Worm (Caenorhabditis elegans): ENCODE data around the gene cest-2.1.
A peak's percentile ranks its signal among the peaks of the same experiment; 100 is the strongest.

The cest-2.1 gene

ce11 chrV:14156468-14156867 lies 14.8 kb downstream of the cest-2.1 start, which contains the start of gene AH10.2:
Gene AH10.2, plus strand, starts transcription at chrV:14156768.
- TF ChIP-seq blmp-1 (tag; optimal IDR thresholded peaks at IDR 0.05) (no peak), unc-39 (tag; optimal IDR thresholded peaks at IDR 0.05) (no peak), sptf-1 (tag; optimal IDR thresholded peaks at IDR 0.05) (no peak), nhr-2 (tag; optimal IDR thresholded peaks at IDR 0.05) (no peak), sem-2 (GFP tag; optimal IDR thresholded peaks at IDR 0.05) (no peak), flh-1 (GFP tag; optimal IDR thresholded peaks at IDR 0.05) (no peak)

ce11 chrV:14153615-14154014 lies 17.7 kb downstream of the cest-2.1 start:
- TF ChIP-seq M03D4.4 (tag; optimal IDR thresholded peaks at IDR 0.05) (no peak), blmp-1 (tag; optimal IDR thresholded peaks at IDR 0.05) (no peak), mab-5 (tag; optimal IDR thresholded peaks at IDR 0.05) (no peak), elt-1 (tag; optimal IDR thresholded peaks at IDR 0.05; ENCODE audit: borderline replicate concordance, insufficient read depth) (no peak), ceh-83 (GFP tag; optimal IDR thresholded peaks at IDR 0.05) (no peak), lin-32 (GFP tag; optimal IDR thresholded peaks at IDR 0.05) (no peak), snpc-4 (tag; optimal IDR thresholded peaks at IDR 0.05) (no peak), hlh-1 (tag; optimal IDR thresholded peaks at IDR 0.05) (peak; percentile 99), unc-120 (tag; optimal IDR thresholded peaks at IDR 0.05; ENCODE audit: poor library complexity, severe bottlenecking) (peak; percentile 91), lin-13 (tag; optimal IDR thresholded peaks at IDR 0.05) (no peak), drap-1 (GFP tag; optimal IDR thresholded peaks at IDR 0.05) (no peak), ztf-11 (tag; optimal IDR thresholded peaks at IDR 0.05) (no peak), nhr-12 (tag; optimal IDR thresholded peaks at IDR 0.05) (no peak), unc-62 (GFP tag; optimal IDR thresholded peaks at IDR 0.05) (peak; percentile 67), nhr-2 (tag; optimal IDR thresholded peaks at IDR 0.05) (no peak), sem-2 (GFP tag; optimal IDR thresholded peaks at IDR 0.05) (no peak), mls-2 (tag; optimal IDR thresholded peaks at IDR 0.05) (no peak), mep-1 (tag; optimal IDR thresholded peaks at IDR 0.05) (no peak), flh-1 (GFP tag; optimal IDR thresholded peaks at IDR 0.05) (no peak), ham-2 (GFP tag; optimal IDR thresholded peaks at IDR 0.05) (no peak), pha-4 (tag; optimal IDR thresholded peaks at IDR 0.05) (no peak), ceh-43 (GFP tag; optimal IDR thresholded peaks at IDR 0.05) (no peak), zip-8 (tag; optimal IDR thresholded peaks at IDR 0.05) (no peak), ces-1 (GFP tag; optimal IDR thresholded peaks at IDR 0.05) (no peak), bed-3 (GFP tag; optimal IDR thresholded peaks at IDR 0.05) (no peak)

ce11 chrV:14150966-14151365 lies 20.3 kb downstream of the cest-2.1 start:
- no peak for TF ChIP-seq unc-39 (tag; optimal IDR thresholded peaks at IDR 0.05)
- no peak for TF ChIP-seq nhr-237 (tag; optimal IDR thresholded peaks at IDR 0.05)
- no peak for TF ChIP-seq nhr-12 (tag; optimal IDR thresholded peaks at IDR 0.05)
- no peak for TF ChIP-seq nhr-28 (tag; optimal IDR thresholded peaks at IDR 0.05)
- no peak for TF ChIP-seq unc-62 (GFP tag; optimal IDR thresholded peaks at IDR 0.05)
- TF ChIP-seq tbx-8 (GFP tag; optimal IDR thresholded peaks at IDR 0.05): no peak
- no peak for TF ChIP-seq snpc-4 (tag; optimal IDR thresholded peaks at IDR 0.05)
- TF ChIP-seq ceh-39 (tag; optimal IDR thresholded peaks at IDR 0.05): no peak
- no peak for TF ChIP-seq ztf-11 (tag; optimal IDR thresholded peaks at IDR 0.05)

- TF ChIP-seq mep-1 (tag; optimal IDR thresholded peaks at IDR 0.05) (no peak), elt-1 (tag; optimal IDR thresholded peaks at IDR 0.05; ENCODE audit: borderline replicate concordance, insufficient read depth) (no peak), ceh-83 (GFP tag; optimal IDR thresholded peaks at IDR 0.05) (no peak), mab-5 (tag; optimal IDR thresholded peaks at IDR 0.05) (no peak), snpc-4 (tag; optimal IDR thresholded peaks at IDR 0.05) (no peak), nhr-28 (tag; optimal IDR thresholded peaks at IDR 0.05) (no peak), unc-62 (GFP tag; optimal IDR thresholded peaks at IDR 0.05) (no peak), blmp-1 (tag; optimal IDR thresholded peaks at IDR 0.05) (no peak), nhr-2 (tag; optimal IDR thresholded peaks at IDR 0.05) (no peak), pha-4 (tag; optimal IDR thresholded peaks at IDR 0.05) (no peak), ces-1 (GFP tag; optimal IDR thresholded peaks at IDR 0.05) (no peak), flh-1 (GFP tag; optimal IDR thresholded peaks at IDR 0.05) (no peak), hlh-1 (tag; optimal IDR thresholded peaks at IDR 0.05) (no peak), nhr-12 (tag; optimal IDR thresholded peaks at IDR 0.05) (no peak), cnd-1 (tag; optimal IDR thresholded peaks at IDR 0.05) (no peak)
Measured at ce11 chrV:14149125-14149524, 22.2 kb downstream of the cest-2.1 start.

- no peak for TF ChIP-seq ceh-43 (GFP tag; optimal IDR thresholded peaks at IDR 0.05)
- no peak for TF ChIP-seq lin-32 (GFP tag; optimal IDR thresholded peaks at IDR 0.05)
- no peak for TF ChIP-seq hlh-1 (tag; optimal IDR thresholded peaks at IDR 0.05)
- no peak for TF ChIP-seq nhr-28 (tag; optimal IDR thresholded peaks at IDR 0.05)
- TF ChIP-seq unc-39 (tag; optimal IDR thresholded peaks at IDR 0.05): no peak
- TF ChIP-seq nhr-237 (tag; optimal IDR thresholded peaks at IDR 0.05): no peak
- no peak for TF ChIP-seq M03D4.4 (tag; optimal IDR thresholded peaks at IDR 0.05)
- TF ChIP-seq ces-1 (GFP tag; optimal IDR thresholded peaks at IDR 0.05): no peak
- no peak for TF ChIP-seq snpc-4 (tag; optimal IDR thresholded peaks at IDR 0.05)
- TF ChIP-seq ceh-83 (GFP tag; optimal IDR thresholded peaks at IDR 0.05): no peak
- no peak for TF ChIP-seq nhr-76 (tag; optimal IDR thresholded peaks at IDR 0.05)
- TF ChIP-seq lin-13 (tag; optimal IDR thresholded peaks at IDR 0.05): no peak
- TF ChIP-seq ham-2 (GFP tag; optimal IDR thresholded peaks at IDR 0.05): no peak
- TF ChIP-seq drap-1 (GFP tag; optimal IDR thresholded peaks at IDR 0.05): no peak
- TF ChIP-seq mep-1 (tag; optimal IDR thresholded peaks at IDR 0.05): no peak
- TF ChIP-seq sptf-1 (tag; optimal IDR thresholded peaks at IDR 0.05): no peak
Measured at ce11 chrV:14147114-14147513, 24.2 kb downstream of the cest-2.1 start.

Data from whole organism, mixed stage, embryonic.